Fruit fly (Drosophila melanogaster) whole organism, embryonic: ENCODE results near the gene UbcE2H.

Experiments
- CG16863 ChIP-seq: fragments of 200-800 bp; sonication (Bioruptor generic); optimal IDR thresholded peaks from 3 replicates; lab custom pipeline; 2016; ENCODE audit warnings: missing biosample characterization, missing genetic modification characterization
- CoRest ChIP-seq: fragments of 200-800 bp; sonication (Bioruptor generic); optimal IDR thresholded peaks from 3 replicates; lab custom pipeline; 2018; ENCODE audit warnings: missing biosample characterization, mild to moderate bottlenecking, missing genetic modification characterization, moderate library complexity
- br ChIP-seq: fragments of >200 bp; optimal IDR thresholded peaks from 2 replicates; lab custom pipeline; 2017
- cas ChIP-seq: fragments of 200-800 bp; sonication (Bioruptor generic); IDR thresholded peaks from 2 replicates; pipeline ENCODE4 v1.3.6; 2022; ENCODE audit warnings: missing biosample characterization, missing genetic modification characterization

- TF ChIP-seq CoRest (tag; lab: Kevin White, UChicago): no peak
- TF ChIP-seq br (lab: Kevin White, UChicago): no peak
- no peak for TF ChIP-seq cas (GFP tag; lab: Robert Waterston, UW)
- no peak for TF ChIP-seq CG16863
These were observed 44.6 kb downstream of the UbcE2H start for dm6 chrX:8049292-8049691.
